Worm (Caenorhabditis elegans): ENCODE data around the gene rabr-3.

The rabr-3 gene

DNA sequence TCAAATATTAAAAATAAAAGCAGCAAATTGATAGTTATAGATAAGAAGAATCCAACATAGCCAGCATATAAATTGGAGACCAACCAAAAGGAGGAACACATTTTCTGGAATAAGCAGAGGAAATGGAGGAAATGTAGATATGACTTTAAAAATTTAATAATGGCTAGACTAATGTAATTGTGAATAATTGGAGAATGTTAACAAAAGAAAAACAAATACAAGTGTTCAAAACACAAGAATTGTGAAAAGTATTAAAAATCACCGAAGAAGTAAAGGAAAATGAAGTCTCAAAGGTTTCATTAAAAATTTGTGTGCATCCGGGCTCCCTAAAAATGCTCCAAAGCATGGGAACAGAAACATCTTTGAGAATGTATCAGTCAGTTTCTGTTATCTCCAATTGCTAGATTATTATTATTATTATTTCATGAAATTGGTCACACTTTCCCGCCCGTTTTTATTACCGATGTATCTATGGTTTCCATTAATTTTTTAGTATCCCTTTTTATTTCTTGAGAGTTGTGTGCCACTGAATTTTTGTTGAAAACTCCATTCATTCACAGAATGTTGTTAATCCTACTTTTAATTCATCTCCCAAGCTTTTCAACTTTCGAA is 33.2 kb upstream of the rabr-3 start, which contains the start of the genes str-109 and F10A3.11:
Gene str-109 (minus strand): TSS at position 101 of the 612 bp plus-strand sequence.
Gene F10A3.11 (plus strand): TSS at position 562 of the 612 bp plus-strand sequence.
- TF ChIP-seq ztf-1 (GFP tag; conservative IDR thresholded peaks at IDR 0.05) (no peak), ZK546.5 (tag; optimal IDR thresholded peaks at IDR 0.05) (no peak), nhr-10 (tag; optimal IDR thresholded peaks at IDR 0.05) (no peak), dmd-4 (tag; optimal IDR thresholded peaks at IDR 0.05) (no peak), Y55F3AM.14 (GFP tag; optimal IDR thresholded peaks at IDR 0.05) (no peak), mbf-1 (tag; optimal IDR thresholded peaks at IDR 0.05) (no peak), blmp-1 (tag; optimal IDR thresholded peaks at IDR 0.05; ENCODE audit: insufficient read depth) (no peak), ceh-16 (tag; optimal IDR thresholded peaks at IDR 0.05) (no peak)

DNA sequence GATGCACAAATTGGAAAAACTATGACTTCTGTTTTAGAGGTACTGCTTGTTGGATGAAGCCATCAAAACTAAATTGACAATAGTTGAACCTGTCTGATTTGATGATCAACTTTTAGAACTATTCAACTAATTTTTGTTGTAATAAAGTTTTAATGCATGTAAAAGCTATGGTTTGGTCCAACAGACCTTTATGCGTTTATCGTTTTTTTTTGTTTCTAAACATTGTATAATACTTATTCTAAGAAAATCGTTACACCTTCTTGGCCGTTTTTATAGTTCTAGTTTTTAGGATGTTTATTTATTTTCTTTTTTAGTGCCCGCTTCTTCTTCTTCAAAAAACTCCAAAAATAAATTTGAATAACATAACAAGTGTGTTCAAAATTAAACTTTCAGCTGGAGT is 31.8 kb upstream of the rabr-3 start, which contains the start of gene F10A3.12:
Gene F10A3.12 (plus strand): TSS at position 301 of the 400 bp plus-strand sequence.
- TF ChIP-seq mab-5 (tag; optimal IDR thresholded peaks at IDR 0.05) (no peak), R02D3.7 (tag; optimal IDR thresholded peaks at IDR 0.05) (no peak), snpc-4 (tag; optimal IDR thresholded peaks at IDR 0.05) (no peak), lsy-2 (tag; optimal IDR thresholded peaks at IDR 0.05) (no peak), lin-13 (GFP tag; optimal IDR thresholded peaks at IDR 0.05) (no peak), zag-1 (tag; optimal IDR thresholded peaks at IDR 0.05) (no peak), unc-55 (GFP tag; optimal IDR thresholded peaks at IDR 0.05) (no peak), mdl-1 (tag; optimal IDR thresholded peaks at IDR 0.05) (no peak)

DNA sequence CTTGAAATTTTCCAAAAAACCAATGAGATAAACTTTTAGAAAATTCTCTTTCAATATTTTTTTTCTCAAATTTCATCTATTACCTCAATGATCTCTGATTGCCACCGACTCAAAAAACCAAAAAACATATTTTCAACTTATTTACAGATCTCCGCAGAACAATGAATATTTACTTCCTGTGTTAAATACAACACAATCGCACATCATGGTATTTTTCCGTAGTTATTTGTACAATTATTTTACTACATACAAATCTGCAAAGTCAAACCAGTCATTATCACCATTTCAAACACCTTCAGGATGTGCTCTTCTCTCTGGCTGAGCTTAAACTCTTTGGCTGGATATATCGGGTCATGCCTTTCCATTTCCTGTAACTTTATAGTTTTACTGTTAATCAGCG is 29.5 kb upstream of the rabr-3 start, which contains the start of gene str-108:
Gene str-108 (plus strand): TSS at position 301 of the 400 bp plus-strand sequence.
- TF ChIP-seq nhr-12 (tag; optimal IDR thresholded peaks at IDR 0.05): no peak
- no peak for TF ChIP-seq nhr-237 (tag; optimal IDR thresholded peaks at IDR 0.05)
- TF ChIP-seq ama-1 (optimal IDR thresholded peaks at IDR 0.05): no peak
- TF ChIP-seq elt-1 (tag; optimal IDR thresholded peaks at IDR 0.05): no peak
- TF ChIP-seq lin-13 (GFP tag; optimal IDR thresholded peaks at IDR 0.05): no peak
- TF ChIP-seq ceh-82 (tag; optimal IDR thresholded peaks at IDR 0.05): no peak
- no peak for TF ChIP-seq nhr-25 (tag; optimal IDR thresholded peaks at IDR 0.05)
- no peak for TF ChIP-seq egl-27 (tag; optimal IDR thresholded peaks at IDR 0.05)
- no peak for TF ChIP-seq nhr-10 (tag; optimal IDR thresholded peaks at IDR 0.05)
- TF ChIP-seq sma-9 (GFP tag; optimal IDR thresholded peaks at IDR 0.05): no peak
- TF ChIP-seq sma-9 (tag; optimal IDR thresholded peaks at IDR 0.05): no peak
- no peak for TF ChIP-seq C34F6.9 (tag; optimal IDR thresholded peaks at IDR 0.05)
- TF ChIP-seq mbf-1 (tag; optimal IDR thresholded peaks at IDR 0.05): no peak
- no peak for TF ChIP-seq lin-39 (tag; optimal IDR thresholded peaks at IDR 0.05)

DNA sequence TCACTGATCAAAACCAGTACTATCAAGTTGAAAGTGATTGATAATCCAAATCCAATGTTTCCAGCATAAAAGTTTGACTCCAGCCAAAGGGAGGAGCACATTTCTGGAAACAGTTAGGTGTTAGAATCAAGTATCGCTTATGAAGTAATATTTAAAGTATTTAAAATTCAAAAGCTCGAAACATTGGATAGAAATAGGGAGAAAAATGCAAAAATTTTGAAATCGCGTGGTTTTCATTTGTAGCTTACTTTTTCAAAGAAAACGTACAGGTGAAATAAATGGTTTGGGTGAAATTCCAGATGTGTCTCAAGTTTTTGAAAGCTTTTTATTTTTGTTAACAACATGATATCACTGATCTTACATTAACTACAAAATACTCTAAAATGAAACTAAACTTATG is 26.5 kb upstream of the rabr-3 start, which contains the start of gene str-111:
Gene str-111 (minus strand): TSS at position 101 of the 400 bp plus-strand sequence.
- TF ChIP-seq unc-55 (GFP tag; optimal IDR thresholded peaks at IDR 0.05) (no peak), ZK546.5 (tag; optimal IDR thresholded peaks at IDR 0.05) (no peak), nhr-77 (tag; optimal IDR thresholded peaks at IDR 0.05) (no peak), alr-1 (tag; optimal IDR thresholded peaks at IDR 0.05) (no peak), nhr-129 (tag; optimal IDR thresholded peaks at IDR 0.05) (no peak), dmd-4 (tag; optimal IDR thresholded peaks at IDR 0.05) (no peak), gmeb-1 (tag; optimal IDR thresholded peaks at IDR 0.05) (no peak), lin-11 (tag; optimal IDR thresholded peaks at IDR 0.05) (no peak), nhr-10 (tag; optimal IDR thresholded peaks at IDR 0.05) (no peak), nhr-12 (tag; optimal IDR thresholded peaks at IDR 0.05) (no peak), egl-27 (tag; optimal IDR thresholded peaks at IDR 0.05) (no peak), F13H6.1 (tag; optimal IDR thresholded peaks at IDR 0.05) (no peak), lin-39 (tag; optimal IDR thresholded peaks at IDR 0.05) (no peak), ztf-1 (GFP tag; conservative IDR thresholded peaks at IDR 0.05) (no peak)

DNA sequence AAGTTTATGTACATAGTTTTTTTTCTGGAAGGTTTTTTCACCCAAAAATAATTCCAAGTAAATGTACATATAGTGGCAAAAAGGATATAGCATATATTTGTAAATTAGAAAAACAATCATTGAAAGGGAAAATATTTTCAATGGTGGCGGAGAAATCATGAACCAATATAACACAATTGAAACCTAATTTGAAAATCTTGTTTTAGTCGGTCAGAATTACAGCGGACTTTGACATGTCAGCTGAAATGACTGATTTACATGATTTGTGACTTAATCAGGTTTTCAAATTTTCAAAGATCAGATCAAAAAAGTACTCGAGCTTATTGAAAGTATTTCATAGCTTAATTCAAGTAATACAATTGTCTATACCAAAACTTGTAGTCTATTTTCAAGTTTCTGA is 23.8 kb upstream of the rabr-3 start, which contains the start of gene K05D4.9:
Gene K05D4.9 (minus strand): TSS at position 101 of the 400 bp plus-strand sequence.
- no peak for TF ChIP-seq nhr-10 (tag; optimal IDR thresholded peaks at IDR 0.05)
- no peak for TF ChIP-seq lin-13 (GFP tag; optimal IDR thresholded peaks at IDR 0.05)
- no peak for TF ChIP-seq gmeb-1 (tag; optimal IDR thresholded peaks at IDR 0.05)
- no peak for TF ChIP-seq unc-62 (GFP tag; optimal IDR thresholded peaks at IDR 0.05)
- no peak for TF ChIP-seq ztf-11 (tag; optimal IDR thresholded peaks at IDR 0.05)
- no peak for TF ChIP-seq dmd-4 (tag; optimal IDR thresholded peaks at IDR 0.05)
